Worm (Caenorhabditis elegans): ENCODE results near the gene srw-83.

DNA sequence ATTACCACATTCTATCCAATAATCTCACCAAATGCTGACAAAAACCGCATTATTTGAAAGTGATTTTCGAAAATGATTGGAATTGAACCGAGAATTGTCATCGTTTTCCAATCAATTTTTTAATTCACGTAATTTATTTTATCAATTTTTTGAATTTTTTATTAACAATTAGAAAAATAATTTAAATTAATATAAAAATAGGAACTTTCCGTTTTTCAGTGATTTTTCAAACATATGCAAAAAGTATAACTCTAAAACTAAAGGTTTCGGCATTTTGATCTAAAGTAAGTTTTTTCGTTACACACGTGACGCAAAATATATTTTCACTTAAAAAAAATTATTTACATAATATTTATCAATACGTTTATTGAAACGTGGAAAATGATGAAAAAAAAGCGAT is 32.2 kb upstream of the srw-83 start, which contains the start of gene Y51A2B.6:
- TF ChIP-seq tab-1 (GFP tag; IDR thresholded peaks at IDR 0.05) (no peak), flt-1 (GFP tag; IDR thresholded peaks at IDR 0.05) (no peak), ztf-23 (GFP tag; IDR thresholded peaks at IDR 0.05) (no peak), ref-1 (GFP tag; conservative IDR thresholded peaks at IDR 0.05) (no peak), klf-2 (GFP tag; conservative IDR thresholded peaks at IDR 0.05) (no peak), med-1 (GFP tag; optimal IDR thresholded peaks at IDR 0.05; ENCODE audit: insufficient read depth) (no peak)

Data from whole organism, midembryonic.